Worm (Caenorhabditis elegans) whole organism, L2 larva: ENCODE results near the gene ech-6.

Source experiments
- C34F6.9 ChIP-seq: fragments of 150-350 bp; optimal IDR thresholded peaks from 2 replicates; lab custom pipeline; 2014; ENCODE audit warnings: missing biosample characterization, missing genetic modification characterization
- R02D3.7 ChIP-seq: fragments of 150-350 bp; optimal IDR thresholded peaks from 2 replicates; lab custom pipeline; 2014; ENCODE audit warnings: missing biosample characterization, missing genetic modification characterization
- ZK546.5 ChIP-seq: sonication (generic microtip); optimal IDR thresholded peaks from 2 replicates; lab custom pipeline; 2017; ENCODE audit warnings: missing biosample characterization, missing genetic modification characterization
- alr-1 ChIP-seq: fragments of 150-350 bp; optimal IDR thresholded peaks from 2 replicates; lab custom pipeline; 2014; ENCODE audit warnings: missing biosample characterization, missing genetic modification characterization
- ama-1 ChIP-seq: fragments of 150-350 bp; optimal IDR thresholded peaks from 2 replicates; lab custom pipeline; 2018; ENCODE audit warnings: inconsistent platforms
- blmp-1 ChIP-seq: sonication (generic microtip); optimal IDR thresholded peaks from 2 replicates; lab custom pipeline; 2017; ENCODE audit warnings: missing genetic modification characterization, mild to moderate bottlenecking, missing compliant biosample characterization, antibody characterized with exemption, moderate library complexity; ENCODE audit not compliant: insufficient read depth
- ceh-16 ChIP-seq: fragments of 150-350 bp; optimal IDR thresholded peaks from 2 replicates; lab custom pipeline; 2014; ENCODE audit warnings: missing biosample characterization, missing genetic modification characterization
- ceh-82 ChIP-seq: fragments of 150-350 bp; optimal IDR thresholded peaks from 2 replicates; lab custom pipeline; 2014; ENCODE audit warnings: missing biosample characterization, missing genetic modification characterization
- crh-2 ChIP-seq: sonication (generic microtip); optimal IDR thresholded peaks from 2 replicates; lab custom pipeline; 2017; ENCODE audit warnings: missing biosample characterization, missing genetic modification characterization
- dmd-4 ChIP-seq: sonication (generic microtip); optimal IDR thresholded peaks from 2 replicates; lab custom pipeline; 2017; ENCODE audit warnings: missing biosample characterization, missing genetic modification characterization
- egl-27 ChIP-seq: sonication (generic microtip); optimal IDR thresholded peaks from 3 replicates; lab custom pipeline; 2017; ENCODE audit warnings: missing biosample characterization, missing genetic modification reagents, missing genetic modification characterization
- elt-1 ChIP-seq: fragments of 150-350 bp; optimal IDR thresholded peaks from 2 replicates; lab custom pipeline; 2014; ENCODE audit warnings: missing biosample characterization, missing genetic modification characterization
- elt-3 ChIP-seq: sonication (generic microtip); optimal IDR thresholded peaks from 2 replicates; lab custom pipeline; 2017; ENCODE audit warnings: missing biosample characterization, missing genetic modification characterization
- fos-1 ChIP-seq: fragments of 150-350 bp; optimal IDR thresholded peaks from 2 replicates; lab custom pipeline; 2014; ENCODE audit warnings: missing biosample characterization, missing genetic modification characterization
- gmeb-1 ChIP-seq: fragments of 150-350 bp; optimal IDR thresholded peaks from 2 replicates; lab custom pipeline; 2014; ENCODE audit warnings: missing biosample characterization, missing genetic modification characterization
- lin-11 ChIP-seq: fragments of 150-350 bp; sonication (generic microtip); optimal IDR thresholded peaks from 2 replicates; lab custom pipeline; 2014; ENCODE audit warnings: missing biosample characterization, missing genetic modification characterization, inconsistent platforms, mixed read lengths
- lin-13 ChIP-seq: fragments of 150-350 bp; optimal IDR thresholded peaks from 2 replicates; lab custom pipeline; 2014; ENCODE audit warnings: missing biosample characterization, missing genetic modification reagents, missing genetic modification characterization
- lin-39 ChIP-seq: fragments of 150-350 bp; optimal IDR thresholded peaks from 2 replicates; lab custom pipeline; 2014; ENCODE audit warnings: missing biosample characterization, missing genetic modification reagents, missing genetic modification characterization
- lsy-2 ChIP-seq, 2 experiments: fragments of 150-350 bp in 1 of 2; sonication (generic microtip) in 1 of 2; optimal IDR thresholded peaks; 2 replicates each; lab custom pipeline; 2014 to 2017; ENCODE audit warnings: missing biosample characterization in 2 of 2, missing genetic modification characterization in 2 of 2
- mab-5 ChIP-seq: fragments of 150-350 bp; optimal IDR thresholded peaks from 2 replicates; lab custom pipeline; 2014; ENCODE audit warnings: missing biosample characterization, missing genetic modification characterization
- mbf-1 ChIP-seq: sonication (generic microtip); optimal IDR thresholded peaks from 2 replicates; lab custom pipeline; 2017; ENCODE audit warnings: missing biosample characterization, missing genetic modification characterization
- mdl-1 ChIP-seq, 2 experiments: fragments of 150-350 bp in 1 of 2; sonication (generic microtip) in 1 of 2; optimal IDR thresholded peaks; 2 replicates each; lab custom pipeline; 2017; ENCODE audit warnings: missing biosample characterization in 2 of 2, missing genetic modification characterization in 2 of 2
- nhr-129 ChIP-seq: fragments of 150-350 bp; optimal IDR thresholded peaks from 2 replicates; lab custom pipeline; 2014; ENCODE audit warnings: missing biosample characterization, missing genetic modification characterization
- nhr-21 ChIP-seq: fragments of 150-350 bp; optimal IDR thresholded peaks from 2 replicates; lab custom pipeline; 2014; ENCODE audit warnings: missing biosample characterization, missing genetic modification characterization
- nhr-23 ChIP-seq: fragments of 150-350 bp; optimal IDR thresholded peaks from 2 replicates; lab custom pipeline; 2014; ENCODE audit warnings: missing biosample characterization, missing genetic modification reagents, missing genetic modification characterization
- nhr-237 ChIP-seq: fragments of 150-350 bp; optimal IDR thresholded peaks from 2 replicates; lab custom pipeline; 2014; ENCODE audit warnings: missing biosample characterization, missing genetic modification characterization
- nhr-25 ChIP-seq: fragments of 150-350 bp; sonication (generic microtip); optimal IDR thresholded peaks from 3 replicates; lab custom pipeline; 2014; ENCODE audit warnings: missing biosample characterization, missing genetic modification characterization
- nhr-6 ChIP-seq: fragments of 150-350 bp; optimal IDR thresholded peaks from 2 replicates; lab custom pipeline; 2014; ENCODE audit warnings: missing biosample characterization, missing genetic modification characterization
- nhr-77 ChIP-seq: fragments of 150-350 bp; optimal IDR thresholded peaks from 2 replicates; lab custom pipeline; 2014; ENCODE audit warnings: missing biosample characterization, missing genetic modification characterization
- peb-1 ChIP-seq: fragments of 150-350 bp; optimal IDR thresholded peaks from 2 replicates; lab custom pipeline; 2014; ENCODE audit warnings: missing biosample characterization, missing genetic modification characterization
- skn-1 ChIP-seq: sonication (generic microtip); optimal IDR thresholded peaks from 2 replicates; lab custom pipeline; 2017; ENCODE audit warnings: missing biosample characterization, missing genetic modification characterization
- sma-3 ChIP-seq: sonication (generic microtip); optimal IDR thresholded peaks from 2 replicates; lab custom pipeline; 2016; ENCODE audit warnings: missing genetic modification reagents, missing genetic modification characterization, missing compliant biosample characterization
- sma-9 ChIP-seq, 2 experiments: fragments of 150-350 bp in 1 of 2; sonication (generic microtip) in 1 of 2; optimal IDR thresholded peaks; 2 replicates each; lab custom pipeline; 2014 to 2016; ENCODE audit warnings: missing genetic modification characterization in 2 of 2, mild to moderate bottlenecking in 1 of 2, missing biosample characterization in 1 of 2, missing compliant biosample characterization in 1 of 2, missing genetic modification reagents in 1 of 2, moderate library complexity in 1 of 2
- snpc-4 ChIP-seq: fragments of 150-350 bp; optimal IDR thresholded peaks from 2 replicates; lab custom pipeline; 2014; ENCODE audit warnings: missing biosample characterization, missing genetic modification characterization
- unc-39 ChIP-seq: fragments of 150-350 bp; optimal IDR thresholded peaks from 2 replicates; lab custom pipeline; 2014; ENCODE audit warnings: missing biosample characterization, missing genetic modification characterization
- unc-62 ChIP-seq: fragments of 150-350 bp; optimal IDR thresholded peaks from 2 replicates; lab custom pipeline; 2014; ENCODE audit warnings: missing biosample characterization, missing genetic modification reagents, missing genetic modification characterization
- zag-1 ChIP-seq: fragments of 150-350 bp; optimal IDR thresholded peaks from 2 replicates; lab custom pipeline; 2014; ENCODE audit warnings: missing biosample characterization, missing genetic modification characterization
- ztf-4 ChIP-seq: fragments of 150-350 bp; optimal IDR thresholded peaks from 2 replicates; lab custom pipeline; 2014; ENCODE audit warnings: missing biosample characterization, missing genetic modification characterization

The ech-6 gene

ce11 chrIII:9734030-9734429 lies 18.7 kb downstream of the ech-6 start:
- TF ChIP-seq nhr-77 (tag; lab: Kevin White, UChicago) (no peak), blmp-1 (tag; lab: Kevin White, UChicago) (no peak), ama-1 (lab: Kevin White, UChicago) (no peak), sma-9 (GFP tag; optimal IDR thresholded peaks at IDR 0.05; lab: Kevin White, UChicago) (no peak), sma-9 (tag; optimal IDR thresholded peaks at IDR 0.05; lab: Kevin White, UChicago) (no peak), C34F6.9 (tag; lab: Kevin White, UChicago) (no peak), ceh-16 (no peak), nhr-25 (tag; lab: Kevin White, UChicago) (no peak)

- TF ChIP-seq nhr-129 (tag; lab: Kevin White, UChicago), result peak; percentile 19
- no peak for TF ChIP-seq snpc-4 (tag; lab: Kevin White, UChicago)
- TF ChIP-seq, all 48 proteins: peak for 1
Measured at ce11 chrIII:9733333-9733732, 19.4 kb downstream of the ech-6 start.

- TF ChIP-seq nhr-21 (tag; lab: Kevin White, UChicago) (no peak), nhr-237 (tag; lab: Kevin White, UChicago) (no peak), ztf-4 (tag; lab: Kevin White, UChicago) (no peak), lsy-2 (tag; optimal IDR thresholded peaks at IDR 0.05; lab: Kevin White, UChicago) (peak in 1 of 2 experiments; percentile 44), nhr-129 (tag; lab: Kevin White, UChicago) (no peak), lin-39 (tag; lab: Kevin White, UChicago) (no peak), dmd-4 (no peak), blmp-1 (tag; lab: Kevin White, UChicago) (no peak), nhr-23 (tag; lab: Kevin White, UChicago) (no peak), elt-3 (tag; lab: Kevin White, UChicago) (no peak), ama-1 (lab: Kevin White, UChicago) (no peak), nhr-25 (tag; lab: Kevin White, UChicago) (no peak), fos-1 (tag; lab: Kevin White, UChicago) (no peak), nhr-6 (tag; lab: Kevin White, UChicago) (no peak), egl-27 (tag; lab: Kevin White, UChicago) (no peak), lin-13 (GFP tag; lab: Kevin White, UChicago) (no peak), C34F6.9 (tag; lab: Kevin White, UChicago) (peak; percentile 8), zag-1 (peak; percentile 40), sma-9 (GFP tag; optimal IDR thresholded peaks at IDR 0.05; lab: Kevin White, UChicago) (no peak), sma-9 (tag; optimal IDR thresholded peaks at IDR 0.05; lab: Kevin White, UChicago) (no peak), alr-1 (tag; lab: Kevin White, UChicago) (no peak), peb-1 (tag; lab: Kevin White, UChicago) (no peak), elt-1 (tag; lab: Kevin White, UChicago) (no peak), ceh-82 (tag; lab: Kevin White, UChicago) (no peak), mab-5 (peak; percentile 45), gmeb-1 (tag; lab: Kevin White, UChicago) (no peak), mbf-1 (tag; lab: Kevin White, UChicago) (no peak), unc-39 (tag; lab: Kevin White, UChicago) (no peak), R02D3.7 (tag; lab: Kevin White, UChicago) (no peak), ZK546.5 (no peak), ceh-16 (no peak), lin-11 (tag; lab: Kevin White, UChicago) (no peak), mdl-1 (tag; optimal IDR thresholded peaks at IDR 0.05; lab: Kevin White, UChicago) (no peak)
Measured at ce11 chrIII:9731313-9731912, 21.3 kb downstream of the ech-6 start.

- TF ChIP-seq unc-62 (GFP tag; lab: Kevin White, UChicago), result no peak
- TF ChIP-seq skn-1 (tag; lab: Kevin White, UChicago), result no peak
- no peak for TF ChIP-seq ceh-82 (tag; lab: Kevin White, UChicago)
- no peak for TF ChIP-seq lin-13 (GFP tag; lab: Kevin White, UChicago)
- no peak for TF ChIP-seq nhr-23 (tag; lab: Kevin White, UChicago)
- no peak for TF ChIP-seq crh-2 (tag; lab: Kevin White, UChicago)
- no peak for TF ChIP-seq sma-3 (GFP tag; lab: Kevin White, UChicago)
- TF ChIP-seq zag-1, result no peak
- no peak for TF ChIP-seq gmeb-1 (tag; lab: Kevin White, UChicago)
- TF ChIP-seq sma-9 (GFP tag; optimal IDR thresholded peaks at IDR 0.05; lab: Kevin White, UChicago), result no peak
- no peak for TF ChIP-seq sma-9 (tag; optimal IDR thresholded peaks at IDR 0.05; lab: Kevin White, UChicago)
- TF ChIP-seq mdl-1 (tag; optimal IDR thresholded peaks at IDR 0.05; lab: Kevin White, UChicago), result no peak
- no peak for TF ChIP-seq snpc-4 (tag; lab: Kevin White, UChicago)
- no peak for TF ChIP-seq peb-1 (tag; lab: Kevin White, UChicago)
Measured at ce11 chrIII:9730407-9730806, 22.3 kb downstream of the ech-6 start.
